Fruit fly (Drosophila melanogaster) whole organism, embryonic: Measurements from ENCODE around the gene CG11695.
A peak's percentile ranks its signal among the peaks of the same experiment; 100 is the strongest.

Experiments
- Abd-B ChIP-seq: fragments of 200-800 bp; sonication (Bioruptor generic); optimal IDR thresholded peaks from 2 replicates; lab custom pipeline; 2018; ENCODE audit warnings: missing biosample characterization, mild to moderate bottlenecking, missing genetic modification characterization, moderate library complexity
- Atf3 ChIP-seq: fragments of 200-800 bp; sonication (Bioruptor generic); optimal IDR thresholded peaks from 3 replicates; lab custom pipeline; 2016; ENCODE audit warnings: missing biosample characterization, missing genetic modification characterization
- Blimp-1 ChIP-seq: fragments of 200-800 bp; sonication (Bioruptor generic); optimal IDR thresholded peaks from 3 replicates; lab custom pipeline; 2018; ENCODE audit warnings: missing biosample characterization, missing genetic modification characterization, mild to moderate bottlenecking, moderate library complexity, missing genetic modification reagents
- Bteb2 ChIP-seq: fragments of 200-800 bp; sonication (Bioruptor generic); optimal IDR thresholded peaks from 2 replicates; lab custom pipeline; 2016; ENCODE audit warnings: missing biosample characterization, missing genetic modification characterization
- CG11456 ChIP-seq: fragments of 200-800 bp; sonication (Bioruptor generic); IDR thresholded peaks from 3 replicates; pipeline ENCODE4 v1.3.6; 2022; ENCODE audit warnings: missing biosample characterization, missing genetic modification characterization
- CG12391 ChIP-seq: fragments of 200-800 bp; sonication (Bioruptor generic); optimal IDR thresholded peaks from 3 replicates; lab custom pipeline; 2018; ENCODE audit warnings: missing biosample characterization, mild to moderate bottlenecking, missing genetic modification characterization, moderate library complexity
- CG14860 ChIP-seq: fragments of 200-800 bp; sonication (Bioruptor generic); IDR thresholded peaks from 3 replicates; pipeline ENCODE4 v1.3.6; 2022; ENCODE audit warnings: missing biosample characterization, missing genetic modification characterization; ENCODE audit not compliant: partially characterized antibody
- CG16779 ChIP-seq: fragments of 200-800 bp; sonication (Bioruptor generic); IDR thresholded peaks from 2 replicates; pipeline ENCODE4 v1.3.6; 2022; ENCODE audit warnings: missing biosample characterization, missing genetic modification characterization
- CG18764 ChIP-seq: fragments of 200-800 bp; sonication (Bioruptor generic); optimal IDR thresholded peaks from 3 replicates; lab custom pipeline; 2016; ENCODE audit warnings: missing biosample characterization, missing genetic modification characterization
- CG3281 ChIP-seq: fragments of 200-800 bp; sonication (Bioruptor generic); optimal IDR thresholded peaks from 3 replicates; lab custom pipeline; 2017; ENCODE audit warnings: missing biosample characterization, mild to moderate bottlenecking, missing genetic modification characterization
- CG33557 ChIP-seq: fragments of 200-800 bp; sonication (Bioruptor generic); optimal IDR thresholded peaks from 2 replicates; lab custom pipeline; 2019; ENCODE audit warnings: missing biosample characterization, mild to moderate bottlenecking, missing genetic modification characterization, moderate library complexity
- CG3995 ChIP-seq: fragments of 200-800 bp; sonication (Bioruptor generic); optimal IDR thresholded peaks from 3 replicates; lab custom pipeline; 2016; ENCODE audit warnings: missing biosample characterization, missing genetic modification characterization
- CG4328 ChIP-seq: fragments of 200-800 bp; sonication (Bioruptor generic); optimal IDR thresholded peaks from 3 replicates; lab custom pipeline; 2017; ENCODE audit warnings: missing biosample characterization, missing genetic modification reagents, missing genetic modification characterization
- CG7839 ChIP-seq: fragments of 200-800 bp; sonication (Bioruptor generic); optimal IDR thresholded peaks from 3 replicates; lab custom pipeline; 2018; ENCODE audit warnings: missing biosample characterization, mild to moderate bottlenecking, missing genetic modification characterization, moderate library complexity
- CG8944 ChIP-seq: fragments of 200-800 bp; sonication (Bioruptor generic); optimal IDR thresholded peaks from 3 replicates; lab custom pipeline; 2016; ENCODE audit warnings: missing biosample characterization, missing genetic modification characterization
- CG9215 ChIP-seq: fragments of 200-800 bp; sonication (Bioruptor generic); IDR thresholded peaks from 2 replicates; pipeline ENCODE4 v1.3.6; 2022; ENCODE audit warnings: missing biosample characterization, missing genetic modification characterization
- CG9609 ChIP-seq: fragments of 200-800 bp; sonication (Bioruptor generic); optimal IDR thresholded peaks from 3 replicates; lab custom pipeline; 2016; ENCODE audit warnings: missing biosample characterization, missing genetic modification characterization
- CHES-1-like ChIP-seq: fragments of 200-800 bp; sonication (Bioruptor generic); optimal IDR thresholded peaks from 2 replicates; lab custom pipeline; 2016; ENCODE audit warnings: missing biosample characterization, missing genetic modification characterization
- CkIIα-i1 ChIP-seq: fragments of 200-800 bp; sonication (Bioruptor generic); IDR thresholded peaks from 2 replicates; pipeline ENCODE4 v1.3.6; 2022; ENCODE audit warnings: missing biosample characterization, missing genetic modification characterization
- Elba2 ChIP-seq: fragments of 200-800 bp; sonication (Bioruptor generic); optimal IDR thresholded peaks from 3 replicates; lab custom pipeline; 2016; ENCODE audit warnings: missing biosample characterization, missing genetic modification characterization
- GATAe ChIP-seq: fragments of 200-800 bp; sonication (Bioruptor generic); conservative IDR thresholded peaks from 2 replicates; pipeline ENCODE4 v1.3.6; 2022; ENCODE audit warnings: missing biosample characterization, missing genetic modification characterization
- Hey ChIP-seq: fragments of 200-800 bp; sonication (Bioruptor generic); optimal IDR thresholded peaks from 3 replicates; lab custom pipeline; 2018; ENCODE audit warnings: missing biosample characterization, mild to moderate bottlenecking, missing genetic modification characterization
- Hr78 ChIP-seq, 2 experiments: fragments of 200-800 bp in 1 of 2; fragments of >200 bp in 1 of 2; sonication (Bioruptor generic) in 1 of 2; optimal IDR thresholded peaks; 2 replicates each; lab custom pipeline; 2017 to 2019; ENCODE audit warnings: missing biosample characterization in 2 of 2, missing genetic modification characterization in 2 of 2, mild to moderate bottlenecking in 1 of 2, moderate library complexity in 1 of 2
- Jarid2 ChIP-seq: fragments of 200-800 bp; sonication (Bioruptor generic); optimal IDR thresholded peaks from 3 replicates; lab custom pipeline; 2017; ENCODE audit warnings: mild to moderate bottlenecking, missing biosample characterization, missing genetic modification reagents, missing genetic modification characterization
- Max ChIP-seq: fragments of 200-800 bp; sonication (Bioruptor generic); optimal IDR thresholded peaks from 2 replicates; lab custom pipeline; 2016; ENCODE audit warnings: missing biosample characterization, mild to moderate bottlenecking, missing genetic modification characterization
- Nf-YB ChIP-seq: fragments of 200-800 bp; sonication (Bioruptor generic); optimal IDR thresholded peaks from 3 replicates; lab custom pipeline; 2019; ENCODE audit warnings: missing biosample characterization, mild to moderate bottlenecking, missing genetic modification characterization, moderate library complexity
- Oaz ChIP-seq: fragments of 200-800 bp; sonication (Bioruptor generic); IDR thresholded peaks from 2 replicates; pipeline ENCODE4 v1.3.6; 2022; ENCODE audit warnings: missing biosample characterization, missing genetic modification characterization
- Oli ChIP-seq: fragments of 200-800 bp; sonication (Bioruptor generic); optimal IDR thresholded peaks from 2 replicates; lab custom pipeline; 2018; ENCODE audit warnings: missing biosample characterization, mild to moderate bottlenecking, missing genetic modification characterization, moderate library complexity
- Scr ChIP-seq: fragments of 200-800 bp; sonication (Bioruptor generic); IDR thresholded peaks from 2 replicates; pipeline ENCODE4 v1.3.6; 2022; ENCODE audit warnings: missing biosample characterization, missing genetic modification characterization; ENCODE audit not compliant: partially characterized antibody
- eve ChIP-seq, 2 experiments: fragments of >200 bp; optimal IDR thresholded peaks; 2 replicates each; lab custom pipeline; 2017; ENCODE audit warnings: missing biosample characterization in 2 of 2, missing genetic modification characterization in 2 of 2
- fd102C ChIP-seq: fragments of 200-800 bp; sonication (Bioruptor generic); optimal IDR thresholded peaks from 2 replicates; lab custom pipeline; 2018; ENCODE audit warnings: missing biosample characterization, mild to moderate bottlenecking, missing genetic modification characterization, moderate library complexity
- fd3F ChIP-seq: fragments of 200-800 bp; sonication (Bioruptor generic); optimal IDR thresholded peaks from 2 replicates; lab custom pipeline; 2018; ENCODE audit warnings: missing biosample characterization, mild to moderate bottlenecking, missing genetic modification characterization, moderate library complexity
- gcm2 ChIP-seq: fragments of 200-800 bp; sonication (Bioruptor generic); optimal IDR thresholded peaks from 2 replicates; lab custom pipeline; 2016; ENCODE audit warnings: missing biosample characterization, missing genetic modification characterization
- gem ChIP-seq: fragments of 200-800 bp; sonication (Bioruptor generic); optimal IDR thresholded peaks from 2 replicates; lab custom pipeline; 2019; ENCODE audit warnings: missing biosample characterization, mild to moderate bottlenecking, missing genetic modification characterization, moderate library complexity
- gro ChIP-seq: fragments of 200-800 bp; sonication (Bioruptor generic); optimal IDR thresholded peaks from 2 replicates; lab custom pipeline; 2016; ENCODE audit warnings: missing biosample characterization, missing genetic modification characterization
- maf-S ChIP-seq: fragments of 200-800 bp; sonication (Bioruptor generic); optimal IDR thresholded peaks from 2 replicates; lab custom pipeline; 2016; ENCODE audit warnings: missing biosample characterization, missing genetic modification characterization
- odd ChIP-seq: fragments of 200-800 bp; sonication (Bioruptor generic); optimal IDR thresholded peaks from 2 replicates; lab custom pipeline; 2017; ENCODE audit warnings: missing biosample characterization, mild to moderate bottlenecking, missing genetic modification characterization
- pb ChIP-seq: fragments of 200-800 bp; sonication (Bioruptor generic); optimal IDR thresholded peaks from 3 replicates; lab custom pipeline; 2016; ENCODE audit warnings: missing biosample characterization, missing genetic modification characterization
- pfk ChIP-seq: fragments of 200-800 bp; sonication (Bioruptor generic); optimal IDR thresholded peaks from 2 replicates; lab custom pipeline; 2018; ENCODE audit warnings: missing biosample characterization, mild to moderate bottlenecking, missing genetic modification characterization, moderate library complexity
- pum ChIP-seq: fragments of 200-800 bp; sonication (Bioruptor generic); optimal IDR thresholded peaks from 2 replicates; lab custom pipeline; 2016; ENCODE audit warnings: missing biosample characterization, missing genetic modification characterization
- pzg ChIP-seq: fragments of 200-800 bp; sonication (Bioruptor generic); optimal IDR thresholded peaks from 3 replicates; lab custom pipeline; 2018; ENCODE audit warnings: missing biosample characterization, mild to moderate bottlenecking, missing genetic modification characterization, moderate library complexity
- sc ChIP-seq, 3 experiments: fragments of >200 bp in 2 of 3; fragments of 200-800 bp in 1 of 3; sonication (Bioruptor generic) in 1 of 3; optimal IDR thresholded peaks; 2 replicates in 2 of 3; 3 replicates in 1 of 3; lab custom pipeline; 2017; ENCODE audit warnings: mild to moderate bottlenecking in 1 of 3, missing biosample characterization in 1 of 3, missing genetic modification characterization in 1 of 3, missing genetic modification reagents in 1 of 3
- sisA ChIP-seq: fragments of 200-800 bp; sonication (Bioruptor generic); IDR thresholded peaks from 2 replicates; pipeline ENCODE4 v1.3.6; 2022; ENCODE audit warnings: missing biosample characterization, missing genetic modification characterization
- slou ChIP-seq: fragments of 200-800 bp; sonication (Bioruptor generic); optimal IDR thresholded peaks from 3 replicates; lab custom pipeline; 2016; ENCODE audit warnings: missing biosample characterization, missing genetic modification characterization
- tap ChIP-seq: fragments of 200-800 bp; optimal IDR thresholded peaks from 3 replicates; lab custom pipeline; 2019; ENCODE audit warnings: missing biosample characterization, mild to moderate bottlenecking, missing genetic modification characterization, moderate library complexity
- tio ChIP-seq: fragments of 200-800 bp; sonication (Bioruptor generic); optimal IDR thresholded peaks from 2 replicates; lab custom pipeline; 2017; ENCODE audit warnings: missing biosample characterization, missing genetic modification characterization, inconsistent platforms
- tll ChIP-seq, 2 experiments: fragments of 200-800 bp in 1 of 2; fragments of >200 bp in 1 of 2; sonication (Bioruptor generic) in 1 of 2; optimal IDR thresholded peaks; 2 replicates each; lab custom pipeline; 2017 to 2019; ENCODE audit warnings: missing biosample characterization in 2 of 2, missing genetic modification characterization in 2 of 2, mild to moderate bottlenecking in 1 of 2, moderate library complexity in 1 of 2
- tna ChIP-seq: fragments of 200-800 bp; sonication (Bioruptor generic); IDR thresholded peaks from 2 replicates; pipeline ENCODE4 v1.3.6; 2022; ENCODE audit warnings: missing biosample characterization, missing genetic modification characterization; ENCODE audit not compliant: partially characterized antibody
- vnd ChIP-seq: fragments of 200-800 bp; sonication (Bioruptor generic); IDR thresholded peaks from 3 replicates; pipeline ENCODE4 v1.3.6; 2022; ENCODE audit warnings: missing biosample characterization, missing genetic modification characterization; ENCODE audit not compliant: partially characterized antibody

CG11695 gene

DNA sequence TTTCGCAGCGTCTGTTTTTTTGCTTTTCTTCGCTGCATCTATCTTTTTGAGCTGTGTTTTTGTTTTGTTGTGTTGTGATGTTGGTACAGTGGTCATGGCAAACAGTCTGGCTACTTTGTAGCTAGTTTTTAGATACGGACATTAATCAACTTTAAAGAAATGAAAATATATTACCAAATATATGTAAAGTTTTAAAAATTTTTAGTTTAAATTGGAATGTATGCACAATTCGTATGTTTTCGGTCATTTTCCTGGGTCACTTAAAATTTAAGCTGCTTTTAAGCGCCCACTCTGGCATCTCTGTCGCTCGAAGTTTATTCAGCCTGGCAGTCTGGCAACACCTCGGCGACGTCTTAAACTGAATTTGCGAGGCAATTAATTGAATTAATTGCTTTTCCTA lies at the start of gene CG11695 (continued):
- TF ChIP-seq slou = peak; percentile 60
- TF ChIP-seq Nf-YB = peak; percentile 26
- TF ChIP-seq Max (GFP tag; lab: Kevin White, UChicago) = peak; percentile 55
- TF ChIP-seq CG33557 (GFP tag; lab: Kevin White, UChicago) = peak; percentile 60
- peak; percentile 56 for TF ChIP-seq sisA (GFP tag; lab: Robert Waterston, UW)
- TF ChIP-seq CG4328 (GFP tag; lab: Kevin White, UChicago) = peak; percentile 75
- TF ChIP-seq Jarid2 (GFP tag; lab: Kevin White, UChicago) = peak; percentile 22
- TF ChIP-seq CG3281 (GFP tag; lab: Kevin White, UChicago) = peak; percentile 69
- TF ChIP-seq tna (GFP tag; lab: Robert Waterston, UW) = no peak
- no peak for TF ChIP-seq Hey (tag; lab: Kevin White, UChicago)
- 0 out of 2 replicates have a peak, but pooled peaks have one; percentile 42 for TF ChIP-seq Oaz (GFP tag; lab: Robert Waterston, UW)
- peak; percentile 4 for TF ChIP-seq odd (GFP tag; lab: Kevin White, UChicago)
- peak; percentile 40 for TF ChIP-seq pum
- TF ChIP-seq Abd-B = peak; percentile 65
- TF ChIP-seq CHES-1-like (GFP tag; lab: Kevin White, UChicago) = peak; percentile 33
- peak; percentile 11; the same call in 1 of the 2 replicates for TF ChIP-seq Scr (GFP tag; lab: Robert Waterston, UW)
- no peak for TF ChIP-seq vnd (GFP tag; lab: Robert Waterston, UW)
- TF ChIP-seq Bteb2 (GFP tag; lab: Kevin White, UChicago) = peak; percentile 4
- no peak for TF ChIP-seq Hr78 (GFP tag; optimal IDR thresholded peaks at IDR 0.05; lab: Kevin White, UChicago)
- no peak for TF ChIP-seq GATAe (GFP tag; lab: Robert Waterston, UW)
- TF ChIP-seq sc (optimal IDR thresholded peaks at IDR 0.05; lab: Kevin White, UChicago) = no peak
- TF ChIP-seq sc (GFP tag; optimal IDR thresholded peaks at IDR 0.05; lab: Kevin White, UChicago) = no peak
- peak; percentile 38 for TF ChIP-seq CG3995 (GFP tag; lab: Kevin White, UChicago)
- no peak for TF ChIP-seq CkIIα-i1
- TF ChIP-seq pzg (GFP tag; lab: Kevin White, UChicago) = peak; percentile 48
- TF ChIP-seq CG8944 (GFP tag; lab: Kevin White, UChicago) = no peak
- peak; percentile 59 for TF ChIP-seq CG9215 (GFP tag; lab: Robert Waterston, UW)
- peak; percentile 82 for TF ChIP-seq gem (tag; lab: Kevin White, UChicago)
- no peak for TF ChIP-seq Elba2 (GFP tag; lab: Kevin White, UChicago)
- peak; percentile 50 for TF ChIP-seq CG9609 (GFP tag; lab: Kevin White, UChicago)
- TF ChIP-seq Atf3 (GFP tag; lab: Kevin White, UChicago) = no peak
- peak; percentile 73 for TF ChIP-seq CG7839
- no peak for TF ChIP-seq tll (GFP tag; optimal IDR thresholded peaks at IDR 0.05; lab: Kevin White, UChicago)
- peak; percentile 59; the same call in 1 of the 3 replicates for TF ChIP-seq CG11456 (GFP tag; lab: Robert Waterston, UW)
- TF ChIP-seq Blimp-1 = peak; percentile 41
- no peak for TF ChIP-seq eve (GFP tag; optimal IDR thresholded peaks at IDR 0.05; lab: Kevin White, UChicago)
- TF ChIP-seq maf-S (GFP tag; lab: Kevin White, UChicago) = no peak
- no peak for TF ChIP-seq gcm2 (GFP tag; lab: Kevin White, UChicago)
- TF ChIP-seq tio (GFP tag; lab: Kevin White, UChicago) = no peak
- TF ChIP-seq pb (GFP tag; lab: Kevin White, UChicago) = no peak
- no peak for TF ChIP-seq gro (GFP tag; lab: Kevin White, UChicago)
- TF ChIP-seq pfk (GFP tag; lab: Kevin White, UChicago) = no peak
- peak; percentile 81 for TF ChIP-seq CG12391
- TF ChIP-seq CG14860 = no peak
- no peak for TF ChIP-seq CG16779 (GFP tag; lab: Robert Waterston, UW)
- peak; percentile 15 for TF ChIP-seq tap (tag; lab: Kevin White, UChicago)
- TF ChIP-seq fd3F (GFP tag; lab: Kevin White, UChicago) = peak; percentile 47
- peak; percentile 57 for TF ChIP-seq Oli
- peak; percentile 22 for TF ChIP-seq CG18764
- no peak for TF ChIP-seq fd102C
